Worm (Caenorhabditis elegans): ENCODE results near the gene larp-1.

Gene larp-1

DNA sequence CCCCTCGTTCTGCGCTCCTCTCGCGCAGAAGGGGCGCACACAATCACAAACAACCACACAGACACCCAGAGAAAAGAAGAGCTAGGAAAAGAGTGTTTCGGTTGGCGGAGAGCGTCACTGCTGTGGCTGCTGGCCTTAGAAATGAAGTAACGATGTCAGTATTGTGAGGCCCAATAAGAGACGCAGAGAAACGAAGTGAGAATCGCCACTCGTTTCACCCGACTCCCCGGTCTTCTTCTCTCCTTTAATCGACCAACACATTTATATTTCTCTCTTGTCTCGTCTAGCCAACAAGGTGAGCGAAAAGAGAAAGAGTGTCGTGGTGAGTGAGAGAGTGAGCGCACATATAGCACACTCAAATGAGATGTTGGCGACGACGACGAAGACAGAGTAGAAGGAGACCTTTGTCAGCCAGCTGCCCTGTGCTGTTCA lies 3.5 kb downstream of the larp-1 start (continued):
- TF ChIP-seq nhr-102 (tag; optimal IDR thresholded peaks at IDR 0.05) (peak; percentile 48), ctbp-1 (GFP tag; IDR thresholded peaks at IDR 0.05) (peak; percentile 85), pqm-1 (tag; optimal IDR thresholded peaks at IDR 0.05) (no peak), mdt-29 (GFP tag; IDR thresholded peaks at IDR 0.05) (no peak), nhr-11 (tag; optimal IDR thresholded peaks at IDR 0.05) (peak; percentile 94), lin-13 (GFP tag; optimal IDR thresholded peaks at IDR 0.05) (peak; percentile 63), ZK546.5 (tag; optimal IDR thresholded peaks at IDR 0.05) (no peak), dmd-6 (GFP tag; IDR thresholded peaks at IDR 0.05) (peak; percentile 64), ztf-7 (tag; optimal IDR thresholded peaks at IDR 0.05) (peak; percentile 79), ceh-28 (tag; optimal IDR thresholded peaks at IDR 0.05) (peak; percentile 65), attf-4 (tag; optimal IDR thresholded peaks at IDR 0.05) (no peak), mxl-2 (GFP tag; conservative IDR thresholded peaks at IDR 0.05) (no peak), daf-19 (GFP tag; conservative IDR thresholded peaks at IDR 0.05) (no peak), nhr-77 (tag; optimal IDR thresholded peaks at IDR 0.05) (peak; percentile 85), dmd-9 (GFP tag; IDR thresholded peaks at IDR 0.05) (no peak), F37D6.2 (tag; optimal IDR thresholded peaks at IDR 0.05) (peak; percentile 85), unc-62 (GFP tag; optimal IDR thresholded peaks at IDR 0.05 in 1 of 2) (peak in 1 of 2 experiments; percentile 99), unc-62 (tag; optimal IDR thresholded peaks at IDR 0.05) (no peak), skn-1 (tag; optimal IDR thresholded peaks at IDR 0.05) (no peak), madf-5 (GFP tag; IDR thresholded peaks at IDR 0.05) (0 out of 4 replicates have a peak, but pooled peaks of 1 of the 2 experiments have one; percentile 28), mdl-1 (tag; optimal IDR thresholded peaks at IDR 0.05) (peak; percentile 42 to 78), F26F4.8 (GFP tag; conservative IDR thresholded peaks at IDR 0.05) (no peak), ceh-44 (GFP tag; IDR thresholded peaks at IDR 0.05) (no peak), ces-1 (GFP tag; optimal IDR thresholded peaks at IDR 0.05) (peak; percentile 71), T26A8.4 (GFP tag; IDR thresholded peaks at IDR 0.05) (peak; percentile 75), hmg-1.1 (GFP tag; IDR thresholded peaks at IDR 0.05) (peak; percentile 93), rbr-2 (tag; optimal IDR thresholded peaks at IDR 0.05) (peak; percentile 90), dpl-1 (GFP tag; optimal IDR thresholded peaks at IDR 0.05) (peak; percentile 56), D1046.2 (GFP tag; IDR thresholded peaks at IDR 0.05) (no peak), lin-15B (tag; optimal IDR thresholded peaks at IDR 0.05) (no peak), cey-2 (tag; optimal IDR thresholded peaks at IDR 0.05; ENCODE audit: borderline replicate concordance, insufficient read depth) (peak; percentile 28), ceh-82 (tag; optimal IDR thresholded peaks at IDR 0.05) (no peak), php-3 (GFP tag; IDR thresholded peaks at IDR 0.05) (peak; percentile 71; the same call in 1 of the 2 replicates), vab-7 (GFP tag; IDR thresholded peaks at IDR 0.05) (0 out of 2 replicates have a peak, but pooled peaks have one; percentile 39), daf-8 (GFP tag; IDR thresholded peaks at IDR 0.05) (no peak), dve-1 (tag; optimal IDR thresholded peaks at IDR 0.05; ENCODE audit: insufficient read depth) (peak; percentile 87), nhr-25 (tag; optimal IDR thresholded peaks at IDR 0.05; ENCODE audit: borderline replicate concordance, insufficient read depth) (peak; percentile 62), ama-1 (optimal IDR thresholded peaks at IDR 0.05) (no peak), Y105C5A.15 (GFP tag; IDR thresholded peaks at IDR 0.05) (no peak), ceh-20 (GFP tag; IDR thresholded peaks at IDR 0.05) (peak; percentile 65; the same call in 1 of the 2 replicates), mxl-3 (GFP tag; optimal IDR thresholded peaks at IDR 0.05) (peak; percentile 73), fkh-10 (GFP tag; optimal IDR thresholded peaks at IDR 0.05) (peak; percentile 70), lsy-2 (tag; optimal IDR thresholded peaks at IDR 0.05) (peak; percentile 78 to 90), nhr-28 (tag; optimal IDR thresholded peaks at IDR 0.05) (peak; percentile 62), mep-1 (tag; optimal IDR thresholded peaks at IDR 0.05) (peak; percentile 97), unc-39 (tag; optimal IDR thresholded peaks at IDR 0.05) (no peak), F49E8.2 (tag; optimal IDR thresholded peaks at IDR 0.05; ENCODE audit: borderline replicate concordance) (no peak), ceh-62 (tag; optimal IDR thresholded peaks at IDR 0.05) (no peak), Y75B8A.6 (GFP tag; IDR thresholded peaks at IDR 0.05) (no peak), nhr-48 (tag; optimal IDR thresholded peaks at IDR 0.05) (peak; percentile 58), aly-2 (tag; optimal IDR thresholded peaks at IDR 0.05) (no peak), F44E2.7 (GFP tag; IDR thresholded peaks at IDR 0.05) (no peak)
